Worm (Caenorhabditis elegans) whole organism, L4 larva: Measurements from ENCODE around the gene atrn-1.
A peak's percentile ranks its signal among the peaks of the same experiment; 100 is the strongest.

Source experiments
- F26F4.8 ChIP-seq: fragments of 200-800 bp; sonication (Bioruptor generic); conservative IDR thresholded peaks from 2 replicates; pipeline ENCODE4 v1.3.6; 2022; ENCODE audit warnings: missing genetic modification characterization, missing compliant biosample characterization
- F49E8.2 ChIP-seq: sonication (generic microtip); optimal IDR thresholded peaks from 2 replicates; lab custom pipeline; 2016; ENCODE audit warnings: missing compliant biosample characterization, mild to moderate bottlenecking, missing genetic modification characterization, borderline replicate concordance
- T20F7.1 ChIP-seq: fragments of 200-800 bp; sonication (Bioruptor generic); optimal IDR thresholded peaks from 2 replicates; lab custom pipeline; 2018; ENCODE audit warnings: mild to moderate bottlenecking, missing genetic modification characterization, missing compliant biosample characterization
- aly-2 ChIP-seq: sonication (generic microtip); optimal IDR thresholded peaks from 2 replicates; lab custom pipeline; 2018; ENCODE audit warnings: missing biosample characterization, missing genetic modification characterization
- ceh-82 ChIP-seq: sonication (generic microtip); optimal IDR thresholded peaks from 2 replicates; lab custom pipeline; 2017; ENCODE audit warnings: missing biosample characterization, missing genetic modification characterization
- cey-2 ChIP-seq: sonication (generic microtip); optimal IDR thresholded peaks from 3 replicates; lab custom pipeline; 2017; ENCODE audit warnings: missing genetic modification characterization, mild to moderate bottlenecking, missing compliant biosample characterization, antibody characterized with exemption, borderline replicate concordance; ENCODE audit not compliant: insufficient read depth
- daf-12 ChIP-seq: fragments of 150-350 bp; optimal IDR thresholded peaks from 2 replicates; lab custom pipeline; 2014; ENCODE audit warnings: missing biosample characterization, missing genetic modification reagents, missing genetic modification characterization
- daf-16 ChIP-seq, 3 experiments: sonication (generic microtip); optimal IDR thresholded peaks; 2 replicates each; lab custom pipeline; 2016 to 2017; ENCODE audit warnings: missing genetic modification characterization in 3 of 3, missing genetic modification reagents in 3 of 3, mild to moderate bottlenecking in 2 of 3, missing compliant biosample characterization in 2 of 3, missing biosample characterization in 1 of 3, moderate library complexity in 1 of 3
- daf-19 ChIP-seq: fragments of 200-800 bp; sonication (Bioruptor generic); conservative IDR thresholded peaks from 2 replicates; pipeline ENCODE4 v1.3.6; 2022; ENCODE audit warnings: missing genetic modification characterization, missing compliant biosample characterization
- dmd-6 ChIP-seq: fragments of 200-800 bp; sonication (Bioruptor generic); IDR thresholded peaks from 2 replicates; pipeline ENCODE4 v1.3.6; 2022; ENCODE audit warnings: missing genetic modification reagents, missing genetic modification characterization, missing compliant biosample characterization
- dpl-1 ChIP-seq: fragments of 150-350 bp; optimal IDR thresholded peaks from 2 replicates; lab custom pipeline; 2014; ENCODE audit warnings: missing biosample characterization, missing genetic modification reagents, missing genetic modification characterization
- duxl-1 ChIP-seq: sonication (generic microtip); optimal IDR thresholded peaks from 2 replicates; lab custom pipeline; 2016; ENCODE audit warnings: mild to moderate bottlenecking, missing genetic modification characterization, moderate library complexity, missing compliant biosample characterization; ENCODE audit not compliant: poor library complexity
- hmg-1.1 ChIP-seq: fragments of 200-800 bp; sonication (Bioruptor generic); IDR thresholded peaks from 2 replicates; pipeline ENCODE4 v1.3.6; 2022; ENCODE audit warnings: missing genetic modification reagents, missing genetic modification characterization, missing compliant biosample characterization
- jun-1 ChIP-seq: fragments of 150-350 bp; optimal IDR thresholded peaks from 2 replicates; lab custom pipeline; 2014; ENCODE audit warnings: missing biosample characterization, missing genetic modification reagents, missing genetic modification characterization
- lin-15B ChIP-seq: fragments of 150-350 bp; sonication (generic microtip); optimal IDR thresholded peaks from 3 replicates; lab custom pipeline; 2014; ENCODE audit warnings: missing biosample characterization, missing genetic modification characterization
- lin-38 ChIP-seq: fragments of 200-800 bp; sonication (Bioruptor generic); IDR thresholded peaks from 2 replicates; pipeline ENCODE4 v1.3.6; 2022; ENCODE audit warnings: missing genetic modification reagents, missing genetic modification characterization, missing compliant biosample characterization
- lsy-2 ChIP-seq, 2 experiments: fragments of 150-350 bp in 1 of 2; sonication (generic microtip) in 1 of 2; optimal IDR thresholded peaks; 2 replicates each; lab custom pipeline; 2014 to 2017; ENCODE audit warnings: missing biosample characterization in 2 of 2, missing genetic modification characterization in 2 of 2
- madf-5 ChIP-seq, 2 experiments: fragments of 200-800 bp; sonication (Bioruptor generic); IDR thresholded peaks; 2 replicates each; pipeline ENCODE4 v1.3.6; 2022; ENCODE audit warnings: missing compliant biosample characterization in 2 of 2, missing genetic modification characterization in 2 of 2
- madf-9 ChIP-seq: fragments of 200-800 bp; sonication (Bioruptor generic); conservative IDR thresholded peaks from 2 replicates; pipeline ENCODE4 v1.3.6; 2022; ENCODE audit warnings: missing genetic modification reagents, missing genetic modification characterization, missing compliant biosample characterization
- mdl-1 ChIP-seq, 2 experiments: fragments of 150-350 bp in 1 of 2; sonication (generic microtip) in 1 of 2; optimal IDR thresholded peaks; 2 replicates each; lab custom pipeline; 2014 to 2017; ENCODE audit warnings: missing biosample characterization in 2 of 2, missing genetic modification characterization in 2 of 2
- mes-2 ChIP-seq: sonication (generic microtip); optimal IDR thresholded peaks from 2 replicates; lab custom pipeline; 2016; ENCODE audit warnings: missing genotype, mild to moderate bottlenecking, missing genetic modification characterization, missing compliant biosample characterization; ENCODE audit not compliant: poor library complexity, severe bottlenecking
- nhr-11 ChIP-seq: fragments of 150-350 bp; optimal IDR thresholded peaks from 2 replicates; lab custom pipeline; 2014; ENCODE audit warnings: missing biosample characterization, missing genetic modification characterization
- nhr-25 ChIP-seq: sonication (generic microtip); optimal IDR thresholded peaks from 2 replicates; lab custom pipeline; 2017; ENCODE audit warnings: missing genetic modification characterization, mild to moderate bottlenecking, missing compliant biosample characterization, antibody characterized with exemption, moderate library complexity, borderline replicate concordance; ENCODE audit not compliant: insufficient read depth
- nhr-28 ChIP-seq: fragments of 150-350 bp; optimal IDR thresholded peaks from 2 replicates; lab custom pipeline; 2014; ENCODE audit warnings: missing biosample characterization, missing genetic modification characterization
- nhr-41 ChIP-seq: fragments of 200-800 bp; sonication (Bioruptor generic); IDR thresholded peaks from 2 replicates; pipeline ENCODE4 v1.3.6; 2022; ENCODE audit warnings: missing genetic modification reagents, missing genetic modification characterization, missing compliant biosample characterization
- nhr-42 ChIP-seq: fragments of 200-800 bp; sonication (Bioruptor generic); IDR thresholded peaks from 2 replicates; pipeline ENCODE4 v1.3.6; 2022; ENCODE audit warnings: missing genetic modification characterization, missing compliant biosample characterization
- nhr-48 ChIP-seq: sonication (generic microtip); optimal IDR thresholded peaks from 2 replicates; lab custom pipeline; 2016; ENCODE audit warnings: mild to moderate bottlenecking, missing genetic modification characterization, missing compliant biosample characterization
- nhr-6 ChIP-seq: fragments of 150-350 bp; optimal IDR thresholded peaks from 2 replicates; lab custom pipeline; 2014; ENCODE audit warnings: missing biosample characterization, missing genetic modification characterization
- nhr-77 ChIP-seq: fragments of 150-350 bp; optimal IDR thresholded peaks from 2 replicates; lab custom pipeline; 2014; ENCODE audit warnings: missing biosample characterization, missing genetic modification characterization
- php-3 ChIP-seq: fragments of 200-800 bp; sonication (Bioruptor generic); IDR thresholded peaks from 2 replicates; pipeline ENCODE4 v1.3.6; 2022; ENCODE audit warnings: missing genetic modification reagents, missing genetic modification characterization, missing compliant biosample characterization
- pqm-1 ChIP-seq: sonication (generic microtip); optimal IDR thresholded peaks from 2 replicates; lab custom pipeline; 2017; ENCODE audit warnings: missing biosample characterization, missing genetic modification characterization
- rbr-2 ChIP-seq: sonication (generic microtip); optimal IDR thresholded peaks from 2 replicates; lab custom pipeline; 2016; ENCODE audit warnings: missing genotype, missing genetic modification characterization, missing compliant biosample characterization
- set-16 ChIP-seq: fragments of 200-800 bp; sonication (Bioruptor generic); IDR thresholded peaks from 2 replicates; pipeline ENCODE4 v1.3.6; 2022; ENCODE audit warnings: missing genetic modification reagents, missing genetic modification characterization, missing compliant biosample characterization
- snpc-1.2 ChIP-seq: fragments of 200-800 bp; sonication (Bioruptor generic); IDR thresholded peaks from 2 replicates; pipeline ENCODE4 v1.3.6; 2022; ENCODE audit warnings: missing genetic modification reagents, missing genetic modification characterization, missing compliant biosample characterization
- unc-130 ChIP-seq: sonication (generic microtip); optimal IDR thresholded peaks from 2 replicates; lab custom pipeline; 2016; ENCODE audit warnings: missing genetic modification reagents, missing genetic modification characterization, missing compliant biosample characterization
- unc-62 ChIP-seq, 3 experiments: fragments of 150-350 bp in 1 of 3; sonication (generic microtip); optimal IDR thresholded peaks in 2 of 3; peaks in 1 of 3; 1 replicate in 1 of 3; 2 replicates in 2 of 3; lab custom pipeline; 2014 to 2017; ENCODE audit warnings: missing biosample characterization in 3 of 3, missing genetic modification characterization in 3 of 3, missing genetic modification reagents in 3 of 3, missing genotype in 1 of 3
- vab-7 ChIP-seq: fragments of 200-800 bp; sonication (Bioruptor generic); IDR thresholded peaks from 2 replicates; pipeline ENCODE4 v1.3.6; 2022; ENCODE audit warnings: missing genetic modification reagents, missing genetic modification characterization, missing compliant biosample characterization
- zip-2 ChIP-seq: fragments of 150-350 bp; optimal IDR thresholded peaks from 2 replicates; lab custom pipeline; 2014; ENCODE audit warnings: missing biosample characterization, missing genetic modification characterization
- ztf-7 ChIP-seq: fragments of 150-350 bp; optimal IDR thresholded peaks from 2 replicates; lab custom pipeline; 2014; ENCODE audit warnings: missing biosample characterization, missing genetic modification characterization

Gene atrn-1

DNA sequence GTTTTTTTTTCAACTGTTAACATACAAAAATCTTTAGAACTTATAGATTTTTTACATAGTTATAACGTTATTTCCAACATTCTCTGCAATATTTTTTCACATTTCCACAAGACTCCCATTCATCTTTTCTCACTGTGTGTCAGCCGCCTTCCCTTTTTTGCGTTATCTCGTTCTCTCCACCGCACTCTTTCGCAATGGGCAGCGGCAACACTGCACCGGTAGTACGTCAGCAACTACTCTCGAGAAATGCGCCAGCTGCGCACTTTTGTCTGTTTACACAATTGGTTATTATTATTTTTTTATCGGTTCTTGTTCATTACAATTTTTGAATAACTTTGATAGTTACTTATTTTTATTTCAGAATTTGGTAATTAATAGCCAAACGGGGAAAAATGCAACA, 35.6 kb downstream of the atrn-1 start, which contains the start of gene C05G5.2 (continued):
- TF ChIP-seq duxl-1 (peak; percentile 59), dmd-6 (GFP tag; lab: Robert Waterston, UW) (peak; percentile 92), ceh-82 (tag; lab: Kevin White, UChicago) (no peak), snpc-1.2 (GFP tag; lab: Robert Waterston, UW) (no peak), aly-2 (tag; lab: Kevin White, UChicago) (no peak), daf-16 (GFP tag; optimal IDR thresholded peaks at IDR 0.05; lab: Kevin White, UChicago) (peak; percentile 0 to 38), daf-16 (tag; optimal IDR thresholded peaks at IDR 0.05; lab: Kevin White, UChicago) (peak; percentile 98), nhr-48 (peak; percentile 76), ztf-7 (tag; lab: Kevin White, UChicago) (peak; percentile 58), madf-9 (GFP tag; lab: Robert Waterston, UW) (peak; percentile 55; the same call in 1 of the 2 replicates), lsy-2 (tag; optimal IDR thresholded peaks at IDR 0.05; lab: Kevin White, UChicago) (peak; percentile 48 to 92), madf-5 (GFP tag; IDR thresholded peaks at IDR 0.05; lab: Robert Waterston, UW) (no peak), nhr-25 (tag; lab: Kevin White, UChicago) (peak; percentile 83), set-16 (GFP tag; lab: Robert Waterston, UW) (peak; percentile 43; the same call in 1 of the 2 replicates), mdl-1 (tag; optimal IDR thresholded peaks at IDR 0.05; lab: Kevin White, UChicago) (peak; percentile 40 to 89), T20F7.1 (GFP tag; lab: Kevin White, UChicago) (peak; percentile 83), mes-2 (tag; lab: Kevin White, UChicago) (peak; percentile 93), nhr-11 (peak; percentile 77), vab-7 (GFP tag; lab: Robert Waterston, UW) (peak; percentile 66), F26F4.8 (GFP tag; lab: Robert Waterston, UW) (no peak), nhr-6 (tag; lab: Kevin White, UChicago) (peak; percentile 93), zip-2 (tag; lab: Kevin White, UChicago) (peak; percentile 17), hmg-1.1 (GFP tag; lab: Robert Waterston, UW) (peak; percentile 90), nhr-77 (tag; lab: Kevin White, UChicago) (peak; percentile 97), lin-38 (GFP tag; lab: Robert Waterston, UW) (peak; percentile 70), lin-15B (tag; lab: Kevin White, UChicago) (no peak), unc-130 (GFP tag; lab: Kevin White, UChicago) (no peak), dpl-1 (GFP tag; lab: Kevin White, UChicago) (peak; percentile 77), F49E8.2 (tag; lab: Kevin White, UChicago) (no peak), nhr-42 (0 out of 2 replicates have a peak, but pooled peaks have one; percentile 33), daf-19 (GFP tag; lab: Robert Waterston, UW) (no peak), rbr-2 (peak; percentile 91), nhr-41 (GFP tag; lab: Robert Waterston, UW) (peak; percentile 52; the same call in 1 of the 2 replicates), unc-62 (GFP tag; optimal IDR thresholded peaks at IDR 0.05 in 1 of 2; lab: Kevin White, UChicago) (peak in 1 of 2 experiments; percentile 69), unc-62 (tag; optimal IDR thresholded peaks at IDR 0.05; lab: Kevin White, UChicago) (no peak), cey-2 (tag; lab: Kevin White, UChicago) (peak; percentile 6), php-3 (GFP tag; lab: Robert Waterston, UW) (peak; percentile 57; the same call in 1 of the 2 replicates), daf-12 (tag; lab: Kevin White, UChicago) (no peak), nhr-28 (tag; lab: Kevin White, UChicago) (peak; percentile 94), pqm-1 (peak; percentile 95), jun-1 (tag; lab: Kevin White, UChicago) (peak; percentile 70)
